Worm (Caenorhabditis elegans): Measurements from ENCODE around the gene Y22D7AL.11.

DNA sequence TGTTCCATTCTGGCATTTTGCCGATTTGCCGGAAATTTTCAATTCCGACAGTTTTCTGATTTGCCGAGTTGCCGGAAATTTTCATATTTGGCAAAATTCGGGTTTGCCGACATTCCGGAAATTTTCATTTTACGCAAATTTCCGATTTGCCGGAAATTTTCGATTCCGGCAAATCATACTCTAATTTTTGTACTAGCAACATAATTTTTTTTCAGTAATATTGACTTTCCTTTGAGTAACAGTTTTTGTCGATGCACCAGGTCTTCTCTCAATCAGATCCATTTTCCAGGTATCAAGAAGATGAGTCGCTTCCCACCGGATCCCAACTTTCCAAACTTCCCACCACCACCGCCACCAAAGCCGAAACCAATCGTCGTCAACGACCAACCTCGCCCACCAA, 7.0 kb upstream of the Y22D7AL.11 start, which contains the start of gene Y22D7AL.3:
- no peak for TF ChIP-seq nhr-11 (tag; optimal IDR thresholded peaks at IDR 0.05)
- TF ChIP-seq fos-1 (tag; optimal IDR thresholded peaks at IDR 0.05), result no peak
- no peak for TF ChIP-seq zag-1 (tag; optimal IDR thresholded peaks at IDR 0.05)
